Fruit fly (Drosophila melanogaster): ENCODE results near the gene CG15027.

The CG15027 gene

DNA sequence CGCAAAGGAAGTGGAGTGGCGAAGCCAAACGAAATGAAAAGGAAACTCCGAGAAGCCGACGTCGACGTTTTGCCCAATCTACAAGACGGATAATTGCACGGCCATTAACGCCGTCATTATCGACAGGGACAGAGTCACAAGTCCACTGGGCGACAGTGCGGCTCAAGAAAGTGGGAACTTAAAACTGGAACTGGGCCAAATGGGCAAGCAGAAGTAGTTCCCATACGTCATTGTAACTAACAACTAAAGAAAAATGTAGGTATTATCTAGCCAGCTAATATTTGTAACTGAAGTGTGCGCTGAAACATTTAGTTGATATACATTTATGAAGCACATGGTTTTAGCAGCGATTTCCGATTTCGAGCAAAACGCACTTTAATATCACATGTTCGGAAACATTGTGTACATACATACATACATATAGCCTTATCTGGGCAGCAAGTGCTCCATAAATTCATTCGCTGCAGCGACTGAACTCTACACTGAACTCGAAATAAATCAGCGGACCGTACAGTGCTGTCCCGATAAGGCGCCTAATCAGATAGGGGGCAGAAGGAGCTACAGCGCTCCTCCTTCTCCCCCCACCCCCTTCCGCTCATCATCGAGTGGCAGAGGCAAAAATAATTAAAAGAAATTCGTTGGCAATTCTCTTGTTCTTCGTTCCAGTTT, 14.7 kb downstream of the CG15027 start:
- peak; percentile 43 for TF ChIP-seq Pif1A (GFP tag; optimal IDR thresholded peaks at IDR 0.05)
- no peak for TF ChIP-seq CG13204 (GFP tag; optimal IDR thresholded peaks at IDR 0.05)
- TF ChIP-seq D1 (tag; optimal IDR thresholded peaks at IDR 0.05) = no peak
- TF ChIP-seq CG32121 (GFP tag; IDR thresholded peaks at IDR 0.05) = no peak
- TF ChIP-seq CG17806 (tag; optimal IDR thresholded peaks at IDR 0.05) = no peak
- no peak for TF ChIP-seq CG12605 (GFP tag; IDR thresholded peaks at IDR 0.05)
- TF ChIP-seq EcR (GFP tag; optimal IDR thresholded peaks at IDR 0.05) = peak; percentile 62
- TF ChIP-seq CG4496 (GFP tag; IDR thresholded peaks at IDR 0.05) = no peak
- peak; percentile 23 for TF ChIP-seq gl (tag; optimal IDR thresholded peaks at IDR 0.05)
- no peak for TF ChIP-seq CG10348 (GFP tag; IDR thresholded peaks at IDR 0.05)
- peak; percentile 29 for TF ChIP-seq CG15710 (tag; optimal IDR thresholded peaks at IDR 0.05)
- TF ChIP-seq Snoo (tag; optimal IDR thresholded peaks at IDR 0.05) = peak; percentile 15
- peak; percentile 12 for TF ChIP-seq CG34367 (tag; optimal IDR thresholded peaks at IDR 0.05)
- peak; percentile 29; the same call in 1 of the 3 replicates for TF ChIP-seq fd96Ca (GFP tag; IDR thresholded peaks at IDR 0.05)
- TF ChIP-seq CG8159 (tag; optimal IDR thresholded peaks at IDR 0.05) = peak; percentile 37
- TF ChIP-seq Ets98B (GFP tag; IDR thresholded peaks at IDR 0.05) = peak; percentile 37; the same call in 1 of the 2 replicates
- peak; percentile 11 for TF ChIP-seq CG14655 (GFP tag; optimal IDR thresholded peaks at IDR 0.05)
- no peak for TF ChIP-seq CG9948 (tag; optimal IDR thresholded peaks at IDR 0.05)
- TF ChIP-seq Pif1B (GFP tag; optimal IDR thresholded peaks at IDR 0.05) = no peak
- peak; percentile 25 for TF ChIP-seq CG8301 (tag; optimal IDR thresholded peaks at IDR 0.05)
- TF ChIP-seq rn (GFP tag; IDR thresholded peaks at IDR 0.05) = no peak

dm6 chrX:15070137-15070536, 15.5 kb downstream of the CG15027 start:
- TF ChIP-seq Snoo (tag; optimal IDR thresholded peaks at IDR 0.05) (no peak), CG10348 (GFP tag; IDR thresholded peaks at IDR 0.05) (no peak), CG8159 (tag; optimal IDR thresholded peaks at IDR 0.05) (no peak), CG13204 (GFP tag; optimal IDR thresholded peaks at IDR 0.05) (no peak), CG9948 (tag; optimal IDR thresholded peaks at IDR 0.05) (no peak)

- TF ChIP-seq Pif1A (GFP tag; optimal IDR thresholded peaks at IDR 0.05) (peak; percentile 85), gl (tag; optimal IDR thresholded peaks at IDR 0.05) (peak; percentile 100), CG32121 (GFP tag; IDR thresholded peaks at IDR 0.05) (peak; percentile 83), CG8159 (tag; optimal IDR thresholded peaks at IDR 0.05) (peak; percentile 93), D1 (tag; optimal IDR thresholded peaks at IDR 0.05) (peak; percentile 44), CG15710 (tag; optimal IDR thresholded peaks at IDR 0.05) (peak; percentile 96), Snoo (tag; optimal IDR thresholded peaks at IDR 0.05) (peak; percentile 59), CG14655 (GFP tag; optimal IDR thresholded peaks at IDR 0.05) (peak; percentile 96), EcR (GFP tag; optimal IDR thresholded peaks at IDR 0.05) (peak; percentile 77), Ets98B (GFP tag; IDR thresholded peaks at IDR 0.05) (peak; percentile 90), Pif1B (GFP tag; optimal IDR thresholded peaks at IDR 0.05) (peak; percentile 90), CG17806 (tag; optimal IDR thresholded peaks at IDR 0.05) (peak; percentile 93), CG34367 (tag; optimal IDR thresholded peaks at IDR 0.05) (peak; percentile 98), CG4496 (GFP tag; IDR thresholded peaks at IDR 0.05) (peak; percentile 95), CG13204 (GFP tag; optimal IDR thresholded peaks at IDR 0.05) (peak; percentile 100), fd96Ca (GFP tag; IDR thresholded peaks at IDR 0.05) (peak; percentile 90), CG8301 (tag; optimal IDR thresholded peaks at IDR 0.05) (peak; percentile 89), rn (GFP tag; IDR thresholded peaks at IDR 0.05) (peak; percentile 64; the same call in 1 of the 2 replicates), CG10348 (GFP tag; IDR thresholded peaks at IDR 0.05) (no peak), CG12605 (GFP tag; IDR thresholded peaks at IDR 0.05) (peak; percentile 94), CG9948 (tag; optimal IDR thresholded peaks at IDR 0.05) (peak; percentile 88)
Observed at dm6 chrX:15069417-15069896, 16.2 kb downstream of the CG15027 start.

DNA sequence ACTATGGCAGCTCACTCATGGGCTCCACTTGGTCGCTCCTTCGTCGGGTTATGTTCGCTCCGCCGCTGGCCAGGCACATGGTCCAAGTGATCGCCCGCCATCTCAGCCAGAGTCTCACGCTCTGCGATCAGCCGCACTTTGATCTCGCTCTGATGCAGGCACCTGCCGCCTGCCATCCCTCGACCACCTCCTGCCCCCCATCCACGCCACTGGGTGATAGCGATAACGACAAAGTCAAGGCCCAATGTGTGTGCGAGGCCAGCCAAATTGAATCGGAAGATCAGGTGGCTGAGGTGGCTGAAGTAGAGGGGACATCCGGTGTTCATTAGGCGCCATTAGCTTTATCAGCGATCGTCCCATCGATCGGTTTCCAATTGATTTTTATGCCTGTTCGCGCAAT, 17.1 kb downstream of the CG15027 start:
- peak; percentile 44 for TF ChIP-seq CG13204 (GFP tag; optimal IDR thresholded peaks at IDR 0.05)
- no peak for TF ChIP-seq CG8159 (tag; optimal IDR thresholded peaks at IDR 0.05)
- peak; percentile 21 for TF ChIP-seq gl (tag; optimal IDR thresholded peaks at IDR 0.05)

dm6 chrX:15066374-15067057, 19.1 kb downstream of the CG15027 start, which contains the start of the genes opm and dob:
Gene opm, minus strand, starts transcription at chrX:15066432.
Gene dob, plus strand, starts transcription at chrX:15067007.
- TF ChIP-seq EcR (GFP tag; optimal IDR thresholded peaks at IDR 0.05) (no peak), CG9948 (tag; optimal IDR thresholded peaks at IDR 0.05) (peak; percentile 20), CG8159 (tag; optimal IDR thresholded peaks at IDR 0.05) (peak; percentile 13)

DNA sequence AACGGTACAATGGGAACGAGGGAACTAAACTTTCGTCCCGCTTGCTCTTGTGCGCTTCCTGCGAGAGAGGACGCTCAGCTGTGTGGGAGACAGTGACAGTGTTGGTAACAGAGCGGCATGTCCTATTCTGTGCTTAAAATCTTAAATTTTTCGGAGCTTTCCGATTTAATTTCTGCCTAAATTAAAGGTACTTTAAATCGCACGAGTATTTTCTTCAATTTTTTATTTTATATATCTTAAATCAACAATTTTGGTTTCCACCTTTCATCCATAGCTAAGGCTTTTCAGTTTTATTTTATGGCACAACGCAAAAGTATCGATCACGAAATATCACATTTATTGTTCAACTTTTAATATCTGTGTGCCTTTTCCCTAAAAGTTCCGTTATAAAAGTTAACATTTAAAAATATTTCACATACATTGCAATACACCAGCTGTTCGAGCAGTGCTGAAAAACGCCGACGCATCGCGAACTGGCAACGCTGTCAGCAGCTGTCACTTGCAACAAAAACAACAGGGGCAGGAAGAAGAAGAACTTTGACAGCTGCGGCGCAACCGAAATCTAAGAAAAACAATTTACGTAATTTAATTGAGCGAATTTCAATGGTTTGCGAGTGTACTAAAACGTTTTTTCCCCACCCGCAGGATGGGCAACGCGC, 22.1 kb downstream of the CG15027 start, which contains the start of the genes hiw and ND-B18:
hiw (minus strand) TSS at position 26 of the 659 bp plus-strand sequence.
ND-B18 (plus strand) TSS at position 330 of the 659 bp plus-strand sequence.
- TF ChIP-seq CG17806 (tag; optimal IDR thresholded peaks at IDR 0.05) (no peak), CG4496 (GFP tag; IDR thresholded peaks at IDR 0.05) (peak; percentile 49)
